Worm (Caenorhabditis elegans): ENCODE results near the gene C23F12.4.

The C23F12.4 gene

DNA sequence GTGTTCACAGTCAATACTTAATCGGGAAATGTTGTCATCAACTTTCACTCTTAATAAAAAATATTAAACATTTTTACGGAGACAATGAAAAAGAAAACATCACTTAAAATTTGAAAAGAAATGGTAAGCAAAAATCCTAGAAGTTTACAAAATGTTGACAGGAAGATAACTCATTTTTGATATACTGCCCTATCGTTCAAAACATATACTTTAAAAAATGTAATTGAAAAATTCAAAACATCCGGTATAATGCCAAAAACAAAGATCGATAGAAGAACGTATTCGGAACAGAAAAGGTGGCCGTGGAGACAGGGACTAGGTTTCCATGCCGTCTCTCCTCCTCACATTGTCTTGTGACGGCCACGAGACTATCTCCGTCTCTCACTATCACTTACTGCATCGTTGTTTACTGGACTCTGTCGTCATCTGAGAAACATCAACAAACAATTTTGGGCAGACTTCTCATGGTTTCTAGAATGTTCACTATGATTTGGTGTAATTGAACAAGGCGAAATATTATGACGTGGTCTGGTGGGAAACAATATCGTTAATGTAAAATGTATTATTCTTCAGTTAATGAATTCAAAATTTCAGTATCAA, 39.7 kb upstream of the C23F12.4 start, which contains the start of gene oga-1 (continued):
- TF ChIP-seq elt-3 (tag; optimal IDR thresholded peaks at IDR 0.05) (peak in 1 of 6 experiments; percentile 45), lsy-2 (tag; optimal IDR thresholded peaks at IDR 0.05) (peak; percentile 52 to 55), xbp-1 (tag; optimal IDR thresholded peaks at IDR 0.05) (peak; percentile 61), ceh-90 (tag; optimal IDR thresholded peaks at IDR 0.05) (no peak), tbx-2 (tag; optimal IDR thresholded peaks at IDR 0.05) (peak; percentile 40), nhr-47 (tag; optimal IDR thresholded peaks at IDR 0.05) (peak; percentile 78), F16B12.6 (tag; optimal IDR thresholded peaks at IDR 0.05) (peak; percentile 26), dpl-1 (GFP tag; optimal IDR thresholded peaks at IDR 0.05) (peak; percentile 32 to 53 (median 50)), fos-1 (tag; optimal IDR thresholded peaks at IDR 0.05) (peak; percentile 52), irx-1 (tag; optimal IDR thresholded peaks at IDR 0.05) (peak; percentile 27), rnt-1 (tag; optimal IDR thresholded peaks at IDR 0.05) (peak; percentile 78), fkh-4 (tag; optimal IDR thresholded peaks at IDR 0.05; ENCODE audit: borderline replicate concordance) (no peak), unc-86 (tag; optimal IDR thresholded peaks at IDR 0.05) (peak; percentile 2)

DNA sequence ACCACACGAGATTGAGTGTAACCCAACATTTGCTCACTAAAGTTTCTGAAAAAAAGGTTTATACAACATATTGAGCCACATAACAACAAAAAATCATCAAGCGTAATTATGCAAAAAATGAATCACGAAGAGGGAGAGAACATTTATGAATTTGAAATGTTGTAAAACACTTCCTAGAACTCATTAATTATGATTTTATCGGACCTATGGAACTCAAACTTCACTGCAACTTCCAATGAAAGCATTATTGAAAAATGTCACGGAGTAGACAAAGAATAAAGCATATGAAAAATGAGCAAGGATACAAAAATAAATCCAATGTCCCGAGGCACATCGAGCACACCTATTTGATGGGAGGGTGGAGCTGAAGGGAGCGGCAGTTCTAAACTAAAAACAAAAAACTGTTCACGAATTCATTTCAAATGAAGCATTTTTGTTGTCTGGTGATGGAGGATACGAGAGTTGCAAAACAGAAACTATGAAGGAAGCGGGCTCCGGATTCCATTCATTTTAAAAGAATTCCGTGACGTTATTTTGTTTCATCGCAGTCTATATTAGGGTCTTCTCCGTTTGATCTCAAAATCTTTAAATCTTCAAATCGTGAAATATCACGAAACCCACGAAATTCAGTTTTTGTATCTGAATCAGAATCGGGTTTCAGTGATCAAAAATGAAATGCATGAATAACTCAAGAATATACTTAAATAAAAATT, 37.1 kb upstream of the C23F12.4 start, which contains the start of gene flp-20:
flp-20 (minus strand) TSS at position 51 of the 713 bp plus-strand sequence.
- TF ChIP-seq unc-62 (GFP tag; optimal IDR thresholded peaks at IDR 0.05) (no peak), elt-2 (tag; optimal IDR thresholded peaks at IDR 0.05) (no peak)

DNA sequence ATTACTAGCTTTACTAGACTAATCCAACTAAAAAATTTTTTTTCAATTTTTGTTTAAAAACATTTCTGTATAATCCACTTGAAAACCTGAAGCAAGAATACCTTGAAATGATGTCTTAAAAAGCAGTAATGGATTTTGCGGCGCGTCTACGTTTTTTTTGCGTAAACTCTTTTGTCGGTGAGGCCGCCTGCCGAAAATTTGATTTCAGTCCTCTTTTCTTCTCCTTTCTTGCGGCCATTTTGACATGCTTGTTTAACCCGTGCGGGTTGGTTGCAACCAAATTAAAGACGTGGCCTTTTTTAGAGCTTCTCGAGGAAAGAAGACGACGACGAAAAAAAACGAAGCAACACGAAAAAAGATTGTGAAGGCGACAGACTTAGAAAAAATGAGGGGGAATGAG, 26.0 kb upstream of the C23F12.4 start:
- TF ChIP-seq C34B4.2 (tag; optimal IDR thresholded peaks at IDR 0.05), result no peak
- TF ChIP-seq pax-3 (tag; optimal IDR thresholded peaks at IDR 0.05), result no peak
- no peak for TF ChIP-seq nhr-84 (tag; optimal IDR thresholded peaks at IDR 0.05)
- no peak for TF ChIP-seq xbp-1 (tag; optimal IDR thresholded peaks at IDR 0.05)
- TF ChIP-seq unc-86 (tag; optimal IDR thresholded peaks at IDR 0.05), result no peak
- TF ChIP-seq unc-130 (tag; optimal IDR thresholded peaks at IDR 0.05), result no peak
- TF ChIP-seq unc-30 (tag; optimal IDR thresholded peaks at IDR 0.05), result no peak
- TF ChIP-seq egl-13 (tag; optimal IDR thresholded peaks at IDR 0.05), result no peak
- TF ChIP-seq ceh-90 (tag; optimal IDR thresholded peaks at IDR 0.05), result no peak
- TF ChIP-seq fkh-4 (tag; optimal IDR thresholded peaks at IDR 0.05; ENCODE audit: borderline replicate concordance), result no peak
- no peak for TF ChIP-seq hlh-17 (GFP tag; optimal IDR thresholded peaks at IDR 0.05; ENCODE audit: borderline replicate concordance)
- TF ChIP-seq nhr-28 (tag; optimal IDR thresholded peaks at IDR 0.05), result no peak
- no peak for TF ChIP-seq C16A3.4 (tag; optimal IDR thresholded peaks at IDR 0.05)
- TF ChIP-seq ces-1 (GFP tag; optimal IDR thresholded peaks at IDR 0.05), result peak; percentile 12
- TF ChIP-seq ceh-88 (GFP tag; IDR thresholded peaks at IDR 0.05), result no peak
- TF ChIP-seq ets-5 (GFP tag; IDR thresholded peaks at IDR 0.05), result no peak
- TF ChIP-seq blmp-1 (tag; optimal IDR thresholded peaks at IDR 0.05), result no peak
- TF ChIP-seq lir-3 (tag; optimal IDR thresholded peaks at IDR 0.05; ENCODE audit: poor library complexity), result no peak
- no peak for TF ChIP-seq ztf-4 (tag; optimal IDR thresholded peaks at IDR 0.05)
- TF ChIP-seq unc-98 (GFP tag; IDR thresholded peaks at IDR 0.05), result no peak
- TF ChIP-seq jun-1 (tag; optimal IDR thresholded peaks at IDR 0.05), result no peak
- TF ChIP-seq lin-39 (tag; optimal IDR thresholded peaks at IDR 0.05), result no peak
- no peak for TF ChIP-seq irx-1 (tag; optimal IDR thresholded peaks at IDR 0.05)
- no peak for TF ChIP-seq mep-1 (tag; optimal IDR thresholded peaks at IDR 0.05)
- TF ChIP-seq lin-14 (GFP tag; optimal IDR thresholded peaks at IDR 0.05), result peak; percentile 64
- peak; percentile 80 for TF ChIP-seq fkh-10 (GFP tag; optimal IDR thresholded peaks at IDR 0.05)
- no peak for TF ChIP-seq lin-15B (tag; optimal IDR thresholded peaks at IDR 0.05)
- TF ChIP-seq lin-35 (GFP tag; optimal IDR thresholded peaks at IDR 0.05), result no peak
- no peak for TF ChIP-seq lin-13 (GFP tag; optimal IDR thresholded peaks at IDR 0.05)
- TF ChIP-seq nhr-71 (tag; optimal IDR thresholded peaks at IDR 0.05), result no peak
- TF ChIP-seq dsc-1 (tag; optimal IDR thresholded peaks at IDR 0.05), result no peak
- TF ChIP-seq elt-2 (tag; optimal IDR thresholded peaks at IDR 0.05), result no peak
- TF ChIP-seq ceh-8 (GFP tag; optimal IDR thresholded peaks at IDR 0.05), result peak; percentile 8

Data from whole organism, L1 larva.